Fruit fly (Drosophila melanogaster) whole organism, embryonic: ENCODE measurements around the gene sdt.

Experiments
- Adf1 ChIP-seq: fragments of 200-800 bp; sonication (Bioruptor generic); IDR thresholded peaks from 2 replicates; pipeline ENCODE4 v1.3.6; 2022; ENCODE audit warnings: missing biosample characterization, missing genetic modification characterization
- CG10209 ChIP-seq: fragments of 200-800 bp; sonication (Bioruptor generic); optimal IDR thresholded peaks from 3 replicates; lab custom pipeline; 2017; ENCODE audit warnings: missing biosample characterization, mild to moderate bottlenecking, missing genetic modification characterization, missing genetic modification reagents
- CG10959 ChIP-seq: fragments of 200-800 bp; sonication (Bioruptor generic); IDR thresholded peaks from 2 replicates; pipeline ENCODE4 v1.3.6; 2022; ENCODE audit warnings: missing biosample characterization, missing genetic modification characterization
- CG10979 ChIP-seq: fragments of 200-800 bp; sonication (Bioruptor generic); optimal IDR thresholded peaks from 2 replicates; lab custom pipeline; 2018; ENCODE audit warnings: missing biosample characterization, mild to moderate bottlenecking, missing genetic modification characterization, moderate library complexity
- CG11085 ChIP-seq: fragments of 200-800 bp; sonication (Bioruptor generic); IDR thresholded peaks from 2 replicates; pipeline ENCODE4 v1.3.6; 2022; ENCODE audit warnings: missing biosample characterization, missing genetic modification characterization
- CG11093 ChIP-seq: fragments of 200-800 bp; sonication (Bioruptor generic); IDR thresholded peaks from 3 replicates; pipeline ENCODE4 v1.3.6; 2022; ENCODE audit warnings: missing biosample characterization, missing genetic modification characterization
- CG11456 ChIP-seq: fragments of 200-800 bp; sonication (Bioruptor generic); IDR thresholded peaks from 3 replicates; pipeline ENCODE4 v1.3.6; 2022; ENCODE audit warnings: missing biosample characterization, missing genetic modification characterization
- CG12071 ChIP-seq: fragments of 200-800 bp; sonication (Bioruptor generic); optimal IDR thresholded peaks from 3 replicates; lab custom pipeline; 2018; ENCODE audit warnings: missing biosample characterization, mild to moderate bottlenecking, missing genetic modification characterization
- CG12659 ChIP-seq: fragments of 200-800 bp; sonication (Bioruptor generic); optimal IDR thresholded peaks from 3 replicates; lab custom pipeline; 2017; ENCODE audit warnings: mild to moderate bottlenecking, missing biosample characterization, missing genetic modification reagents, missing genetic modification characterization
- CG13894 ChIP-seq: fragments of 200-800 bp; sonication (Bioruptor generic); optimal IDR thresholded peaks from 3 replicates; lab custom pipeline; 2018; ENCODE audit warnings: missing biosample characterization, mild to moderate bottlenecking, missing genetic modification characterization, moderate library complexity
- CG17328 ChIP-seq: fragments of 200-800 bp; sonication (Bioruptor generic); IDR thresholded peaks from 2 replicates; pipeline ENCODE4 v1.3.6; 2022; ENCODE audit warnings: missing biosample characterization, missing genetic modification characterization
- CG17359 ChIP-seq: fragments of 200-800 bp; sonication (Bioruptor generic); optimal IDR thresholded peaks from 3 replicates; lab custom pipeline; 2018; ENCODE audit warnings: missing biosample characterization, mild to moderate bottlenecking, missing genetic modification characterization, moderate library complexity
- CG17385 ChIP-seq: fragments of 200-800 bp; sonication (Bioruptor generic); optimal IDR thresholded peaks from 3 replicates; lab custom pipeline; 2018; ENCODE audit warnings: missing biosample characterization, mild to moderate bottlenecking, missing genetic modification characterization
- CG17612 ChIP-seq: fragments of 200-800 bp; sonication (Bioruptor generic); IDR thresholded peaks from 2 replicates; pipeline ENCODE4 v1.3.6; 2022; ENCODE audit warnings: missing biosample characterization, missing genetic modification characterization
- CG2678 ChIP-seq: fragments of 200-800 bp; sonication (Bioruptor generic); optimal IDR thresholded peaks from 3 replicates; lab custom pipeline; 2019; ENCODE audit warnings: missing biosample characterization, mild to moderate bottlenecking, missing genetic modification characterization, moderate library complexity
- CG2712 ChIP-seq: fragments of 200-800 bp; optimal IDR thresholded peaks from 3 replicates; lab custom pipeline; 2019; ENCODE audit warnings: missing biosample characterization, mild to moderate bottlenecking, missing genetic modification characterization, moderate library complexity
- CG31224 ChIP-seq: fragments of 200-800 bp; sonication (Bioruptor generic); IDR thresholded peaks from 2 replicates; pipeline ENCODE4 v1.3.6; 2022; ENCODE audit warnings: missing biosample characterization, missing genetic modification characterization
- CG42726 ChIP-seq: fragments of 200-800 bp; sonication (Bioruptor generic); IDR thresholded peaks from 2 replicates; pipeline ENCODE4 v1.3.6; 2022; ENCODE audit warnings: missing biosample characterization, missing genetic modification characterization; ENCODE audit not compliant: partially characterized antibody
- CG6272 ChIP-seq: fragments of 200-800 bp; sonication (Bioruptor generic); IDR thresholded peaks from 2 replicates; pipeline ENCODE4 v1.3.6; 2022; ENCODE audit warnings: missing biosample characterization, missing genetic modification characterization
- CG6654 ChIP-seq: fragments of 200-800 bp; sonication (Bioruptor generic); optimal IDR thresholded peaks from 2 replicates; lab custom pipeline; 2017; ENCODE audit warnings: missing biosample characterization, mild to moderate bottlenecking, missing genetic modification characterization
- CG6689 ChIP-seq: fragments of 200-800 bp; sonication (Bioruptor generic); IDR thresholded peaks from 2 replicates; pipeline ENCODE4 v1.3.6; 2022; ENCODE audit warnings: missing biosample characterization, missing genetic modification characterization
- CG7963 ChIP-seq: fragments of 200-800 bp; sonication (Bioruptor generic); IDR thresholded peaks from 3 replicates; pipeline ENCODE4 v1.3.6; 2022; ENCODE audit warnings: missing biosample characterization, missing genetic modification characterization; ENCODE audit not compliant: partially characterized antibody
- CG8290 ChIP-seq, 3 experiments: fragments of 200-800 bp; sonication (Bioruptor generic); optimal IDR thresholded peaks; 2 replicates each; lab custom pipeline; 2016 to 2019; ENCODE audit warnings: missing biosample characterization in 3 of 3, missing genetic modification characterization in 3 of 3, mild to moderate bottlenecking in 2 of 3, moderate library complexity in 1 of 3
- CG9727 ChIP-seq: fragments of 200-800 bp; sonication (Bioruptor generic); optimal IDR thresholded peaks from 3 replicates; lab custom pipeline; 2017; ENCODE audit warnings: missing biosample characterization, mild to moderate bottlenecking, missing genetic modification characterization
- CTCF ChIP-seq: fragments of 200-800 bp; sonication (Bioruptor generic); optimal IDR thresholded peaks from 2 replicates; lab custom pipeline; 2017; ENCODE audit warnings: missing biosample characterization, mild to moderate bottlenecking, missing genetic modification characterization, moderate library complexity
- D19A ChIP-seq: fragments of 200-800 bp; optimal IDR thresholded peaks from 3 replicates; lab custom pipeline; 2019; ENCODE audit warnings: missing biosample characterization, mild to moderate bottlenecking, missing genetic modification characterization, moderate library complexity
- Dbx ChIP-seq: fragments of 200-800 bp; sonication (Bioruptor generic); IDR thresholded peaks from 3 replicates; pipeline ENCODE4 v1.3.6; 2022; ENCODE audit warnings: missing biosample characterization, missing genetic modification characterization
- Opbp ChIP-seq: fragments of 200-800 bp; sonication (Bioruptor generic); IDR thresholded peaks from 3 replicates; pipeline ENCODE4 v1.3.6; 2022; ENCODE audit warnings: missing biosample characterization, missing genetic modification characterization; ENCODE audit not compliant: partially characterized antibody
- Ptx1 ChIP-seq: fragments of 200-800 bp; sonication (Bioruptor generic); IDR thresholded peaks from 2 replicates; pipeline ENCODE4 v1.3.6; 2022; ENCODE audit warnings: missing biosample characterization, missing genetic modification characterization
- abd-A ChIP-seq: fragments of 200-800 bp; sonication (Bioruptor generic); optimal IDR thresholded peaks from 3 replicates; lab custom pipeline; 2019; ENCODE audit warnings: missing biosample characterization, mild to moderate bottlenecking, missing genetic modification characterization, moderate library complexity
- aop ChIP-seq: fragments of 200-800 bp; sonication (Bioruptor generic); IDR thresholded peaks from 2 replicates; pipeline ENCODE4 v1.3.6; 2022; ENCODE audit warnings: missing biosample characterization, missing genetic modification characterization
- bsh ChIP-seq, 2 experiments: fragments of 200-800 bp; sonication (Bioruptor generic); optimal IDR thresholded peaks; 2 replicates each; lab custom pipeline; 2017 to 2018; ENCODE audit warnings: mild to moderate bottlenecking in 2 of 2, missing biosample characterization in 2 of 2, missing genetic modification characterization in 2 of 2, moderate library complexity in 1 of 2
- cato ChIP-seq: fragments of 200-800 bp; sonication (Bioruptor generic); optimal IDR thresholded peaks from 2 replicates; lab custom pipeline; 2016; ENCODE audit warnings: missing biosample characterization, missing genetic modification characterization, borderline replicate concordance
- disco-r ChIP-seq: fragments of 200-800 bp; sonication (Bioruptor generic); optimal IDR thresholded peaks from 2 replicates; lab custom pipeline; 2016; ENCODE audit warnings: missing biosample characterization, missing genetic modification characterization
- dpn ChIP-seq, 2 experiments: fragments of 200-800 bp; sonication (Bioruptor generic); optimal IDR thresholded peaks; 3 replicates each; lab custom pipeline; 2016; ENCODE audit warnings: missing biosample characterization in 2 of 2, missing genetic modification characterization in 2 of 2
- esg ChIP-seq: fragments of 200-800 bp; sonication (Bioruptor generic); conservative IDR thresholded peaks from 2 replicates; pipeline ENCODE4 v1.3.6; 2022; ENCODE audit warnings: missing biosample characterization, missing genetic modification characterization
- grn ChIP-seq: fragments of 200-800 bp; sonication (Bioruptor generic); optimal IDR thresholded peaks from 3 replicates; lab custom pipeline; 2017; ENCODE audit warnings: missing biosample characterization, missing genetic modification characterization
- hbn ChIP-seq: fragments of 200-800 bp; sonication (Bioruptor generic); IDR thresholded peaks from 2 replicates; pipeline ENCODE4 v1.3.6; 2022; ENCODE audit warnings: missing biosample characterization, missing genetic modification characterization; ENCODE audit not compliant: partially characterized antibody
- ken ChIP-seq: fragments of 200-800 bp; sonication (Bioruptor generic); IDR thresholded peaks from 3 replicates; pipeline ENCODE4 v1.3.6; 2022; ENCODE audit warnings: missing biosample characterization, missing genetic modification characterization
- psq ChIP-seq: fragments of 200-800 bp; sonication (Bioruptor generic); optimal IDR thresholded peaks from 2 replicates; lab custom pipeline; 2017; ENCODE audit warnings: missing biosample characterization, missing genetic modification characterization
- salm ChIP-seq: fragments of 200-800 bp; sonication (Bioruptor generic); optimal IDR thresholded peaks from 2 replicates; lab custom pipeline; 2018; ENCODE audit warnings: missing biosample characterization, mild to moderate bottlenecking, missing genetic modification characterization
- sens-2 ChIP-seq: fragments of 200-800 bp; sonication (Bioruptor generic); IDR thresholded peaks from 2 replicates; pipeline ENCODE4 v1.3.6; 2022; ENCODE audit warnings: missing biosample characterization, missing genetic modification characterization
- slou ChIP-seq: fragments of 200-800 bp; sonication (Bioruptor generic); optimal IDR thresholded peaks from 3 replicates; lab custom pipeline; 2016; ENCODE audit warnings: missing biosample characterization, missing genetic modification characterization
- slp2 ChIP-seq: fragments of 200-800 bp; sonication (Bioruptor generic); optimal IDR thresholded peaks from 2 replicates; lab custom pipeline; 2016; ENCODE audit warnings: missing biosample characterization, missing genetic modification characterization
- stwl ChIP-seq: fragments of 200-800 bp; sonication (Bioruptor generic); optimal IDR thresholded peaks from 3 replicates; lab custom pipeline; 2018; ENCODE audit warnings: missing biosample characterization, mild to moderate bottlenecking, missing genetic modification characterization, moderate library complexity
- sug ChIP-seq: fragments of 200-800 bp; optimal IDR thresholded peaks from 2 replicates; lab custom pipeline; 2019; ENCODE audit warnings: missing biosample characterization, mild to moderate bottlenecking, missing genetic modification characterization, moderate library complexity
- tx ChIP-seq: fragments of 200-800 bp; sonication (Bioruptor generic); optimal IDR thresholded peaks from 2 replicates; lab custom pipeline; 2016; ENCODE audit warnings: missing biosample characterization, missing genetic modification characterization

sdt gene

DNA sequence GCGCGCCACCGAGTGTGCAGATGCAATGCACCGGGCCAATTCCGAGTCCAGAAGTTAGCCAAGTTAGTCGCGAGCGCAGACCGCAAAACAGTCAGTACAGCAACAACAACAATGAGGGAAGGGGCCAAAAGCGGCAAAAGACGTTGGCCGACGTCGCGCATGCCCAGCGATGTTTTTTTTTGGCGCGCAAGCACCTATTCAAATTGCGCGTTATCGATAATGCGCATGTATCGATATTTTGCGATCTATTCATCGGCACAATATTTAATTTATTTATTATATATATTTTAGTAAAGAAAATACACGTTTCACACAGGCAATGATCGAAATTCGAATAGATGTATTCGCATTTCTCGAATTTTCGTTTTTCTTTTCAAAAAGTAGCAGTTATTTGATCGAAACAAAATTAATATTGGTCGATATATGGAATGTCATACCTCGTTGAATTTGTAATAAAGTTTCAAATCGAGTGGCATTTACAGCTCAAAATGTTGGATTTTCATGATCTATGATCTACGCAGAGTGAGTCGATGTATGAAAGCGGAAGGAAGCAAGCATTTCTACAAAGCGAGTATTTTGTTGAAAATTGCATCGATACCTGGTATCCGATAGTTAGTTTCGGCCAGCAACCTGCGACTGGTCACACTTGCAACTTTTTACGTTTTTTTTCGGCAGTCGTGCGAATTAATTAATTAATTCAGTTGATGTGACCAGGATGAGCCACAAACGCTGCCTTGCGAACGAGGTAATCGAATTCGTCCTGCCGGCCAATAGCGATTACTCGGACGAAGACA is 48.9 kb upstream of the sdt start, which contains the start of gene CG2116 (continued):
- TF ChIP-seq esg (GFP tag; lab: Robert Waterston, UW) (no peak), slp2 (GFP tag; lab: Kevin White, UChicago) (no peak), CG17612 (no peak), CG17328 (no peak), stwl (tag; lab: Kevin White, UChicago) (peak; percentile 18), CG2712 (tag; lab: Kevin White, UChicago) (no peak), CG10979 (no peak), tx (GFP tag; lab: Kevin White, UChicago) (no peak), CG12659 (GFP tag; lab: Kevin White, UChicago) (peak; percentile 51), CG42726 (0 out of 2 replicates have a peak, but pooled peaks have one; percentile 40), CTCF (GFP tag; lab: Kevin White, UChicago) (no peak), CG11085 (no peak), cato (GFP tag; lab: Kevin White, UChicago) (no peak), dpn (GFP tag; optimal IDR thresholded peaks at IDR 0.05; lab: Kevin White, UChicago) (no peak), CG7963 (GFP tag; lab: Robert Waterston, UW) (peak; percentile 59; the same call in 2 of the 3 replicates), CG13894 (tag; lab: Kevin White, UChicago) (no peak), sens-2 (GFP tag; lab: Robert Waterston, UW) (no peak), Adf1 (GFP tag; lab: Robert Waterston, UW) (no peak), D19A (tag; lab: Kevin White, UChicago) (no peak), CG10209 (GFP tag; lab: Kevin White, UChicago) (no peak), grn (no peak), CG6654 (no peak), psq (GFP tag; lab: Kevin White, UChicago) (no peak), aop (GFP tag; lab: Robert Waterston, UW) (no peak), CG9727 (no peak), CG6272 (GFP tag; lab: Robert Waterston, UW) (no peak)

dm6 chrX:8131693-8132313 is 46.5 kb upstream of the sdt start, which contains the start of gene CG10958:
CG10958 (plus strand) TSS chrX:8132285.
- peak in 1 of 2 experiments; percentile 59 for TF ChIP-seq bsh (GFP tag; optimal IDR thresholded peaks at IDR 0.05; lab: Kevin White, UChicago)
- peak; percentile 28 for TF ChIP-seq CG8290 (GFP tag; optimal IDR thresholded peaks at IDR 0.05; lab: Kevin White, UChicago)
- no peak for TF ChIP-seq CG8290 (tag; optimal IDR thresholded peaks at IDR 0.05; lab: Kevin White, UChicago)
- TF ChIP-seq CG31224 (GFP tag; lab: Robert Waterston, UW), result no peak
- peak; percentile 68 for TF ChIP-seq CG2712 (tag; lab: Kevin White, UChicago)
- TF ChIP-seq CG17359 (tag; lab: Kevin White, UChicago), result peak; percentile 49
- no peak for TF ChIP-seq CG6654
- peak; percentile 64; the same call in 1 of the 2 replicates for TF ChIP-seq CG6689 (GFP tag; lab: Robert Waterston, UW)
- peak; percentile 59 for TF ChIP-seq sug (tag; lab: Kevin White, UChicago)
- peak; percentile 68 for TF ChIP-seq CG17385 (GFP tag; lab: Kevin White, UChicago)
- no peak for TF ChIP-seq abd-A (tag; lab: Kevin White, UChicago)
- peak; percentile 52; the same call in 1 of the 3 replicates for TF ChIP-seq CG11456 (GFP tag; lab: Robert Waterston, UW)
- TF ChIP-seq CG10959, result no peak
- no peak for TF ChIP-seq slou (GFP tag; lab: Kevin White, UChicago)
- no peak for TF ChIP-seq CG11093 (GFP tag; lab: Robert Waterston, UW)
- no peak for TF ChIP-seq tx (GFP tag; lab: Kevin White, UChicago)
- no peak for TF ChIP-seq disco-r (GFP tag; lab: Kevin White, UChicago)
- TF ChIP-seq Opbp (GFP tag; lab: Robert Waterston, UW), result no peak
- peak; percentile 45; the same call in 1 of the 3 replicates for TF ChIP-seq ken (GFP tag; lab: Robert Waterston, UW)
- TF ChIP-seq salm (tag; lab: Kevin White, UChicago), result no peak
- 0 out of 2 replicates have a peak, but pooled peaks have one; percentile 51 for TF ChIP-seq CG6272 (GFP tag; lab: Robert Waterston, UW)
- peak; percentile 60; the same call in 1 of the 3 replicates for TF ChIP-seq Dbx
- TF ChIP-seq cato (GFP tag; lab: Kevin White, UChicago), result peak; percentile 11
- TF ChIP-seq Ptx1 (GFP tag; lab: Robert Waterston, UW), result peak; percentile 73
- peak; percentile 32; the same call in 1 of the 2 replicates for TF ChIP-seq hbn (GFP tag; lab: Robert Waterston, UW)
- peak; percentile 62 for TF ChIP-seq CG2678 (tag; lab: Kevin White, UChicago)
- TF ChIP-seq CG12071, result no peak
- TF ChIP-seq CG13894 (tag; lab: Kevin White, UChicago), result peak; percentile 23
